Fruit fly (Drosophila melanogaster) whole organism, adult: ENCODE data around the gene CG43707.

Experiments used
- CG11617 ChIP-seq: fragments of 200-800 bp; sonication (Bioruptor generic); optimal IDR thresholded peaks from 2 replicates; lab custom pipeline; 2017; ENCODE audit warnings: mild to moderate bottlenecking, missing biosample characterization, missing genetic modification reagents, missing genetic modification characterization
- CG12768 ChIP-seq: fragments of 200-800 bp; sonication (Bioruptor generic); optimal IDR thresholded peaks from 2 replicates; lab custom pipeline; 2017; ENCODE audit warnings: missing biosample characterization, missing genetic modification characterization, mild to moderate bottlenecking, moderate library complexity, missing genetic modification reagents
- CG14711 ChIP-seq: fragments of 200-800 bp; sonication (Bioruptor generic); optimal IDR thresholded peaks from 2 replicates; lab custom pipeline; 2018; ENCODE audit warnings: missing biosample characterization, mild to moderate bottlenecking, missing genetic modification characterization, moderate library complexity
- CG1620 ChIP-seq: fragments of 200-800 bp; sonication (Bioruptor generic); optimal IDR thresholded peaks from 2 replicates; lab custom pipeline; 2016; ENCODE audit warnings: missing biosample characterization, missing genetic modification characterization
- CG33017 ChIP-seq: fragments of 200-800 bp; sonication (Bioruptor generic); optimal IDR thresholded peaks from 2 replicates; lab custom pipeline; 2018; ENCODE audit warnings: missing biosample characterization, mild to moderate bottlenecking, missing genetic modification characterization, moderate library complexity
- CG5204 ChIP-seq: fragments of 200-800 bp; sonication (Bioruptor generic); optimal IDR thresholded peaks from 2 replicates; lab custom pipeline; 2016; ENCODE audit warnings: missing biosample characterization, missing genetic modification characterization
- CG7045 ChIP-seq: fragments of 200-800 bp; sonication (Bioruptor generic); optimal IDR thresholded peaks from 2 replicates; lab custom pipeline; 2017; ENCODE audit warnings: missing biosample characterization, mild to moderate bottlenecking, missing genetic modification characterization
- CG7101 ChIP-seq: fragments of 200-800 bp; sonication (Bioruptor generic); optimal IDR thresholded peaks from 2 replicates; lab custom pipeline; 2018; ENCODE audit warnings: missing biosample characterization, mild to moderate bottlenecking, missing genetic modification characterization, moderate library complexity
- Clk ChIP-seq: fragments of 200-800 bp; sonication (Bioruptor generic); optimal IDR thresholded peaks from 2 replicates; lab custom pipeline; 2017; ENCODE audit warnings: missing biosample characterization, missing genetic modification characterization
- Crg-1 ChIP-seq: fragments of 200-800 bp; sonication (Bioruptor generic); optimal IDR thresholded peaks from 2 replicates; lab custom pipeline; 2016; ENCODE audit warnings: missing biosample characterization, missing genetic modification characterization
- Hr96 ChIP-seq: fragments of 200-800 bp; sonication (Bioruptor generic); optimal IDR thresholded peaks from 2 replicates; lab custom pipeline; 2016; ENCODE audit warnings: missing biosample characterization, missing genetic modification characterization
- Mnt ChIP-seq: fragments of 200-800 bp; sonication (Bioruptor generic); optimal IDR thresholded peaks from 2 replicates; lab custom pipeline; 2016; ENCODE audit warnings: missing biosample characterization, mild to moderate bottlenecking, missing genetic modification characterization
- bab1 ChIP-seq: fragments of 200-800 bp; sonication (Bioruptor generic); optimal IDR thresholded peaks from 3 replicates; lab custom pipeline; 2019; ENCODE audit warnings: missing biosample characterization, mild to moderate bottlenecking, missing genetic modification characterization, moderate library complexity
- cic ChIP-seq: fragments of 200-800 bp; sonication (Bioruptor generic); optimal IDR thresholded peaks from 2 replicates; lab custom pipeline; 2017; ENCODE audit warnings: missing biosample characterization, mild to moderate bottlenecking, missing genetic modification characterization, moderate library complexity
- cnc ChIP-seq, 2 experiments: fragments of >200 bp; optimal IDR thresholded peaks; 2 replicates each; lab custom pipeline; 2017
- kay ChIP-seq: fragments of 200-800 bp; sonication (Bioruptor generic); peaks from one replicate; lab custom pipeline; 2016; ENCODE audit warnings: missing biosample characterization, missing genetic modification characterization, borderline replicate concordance
- ovo ChIP-seq: fragments of 200-800 bp; sonication (Bioruptor generic); optimal IDR thresholded peaks from 2 replicates; lab custom pipeline; 2016; ENCODE audit warnings: missing biosample characterization, missing genetic modification characterization
- pad ChIP-seq: fragments of 200-800 bp; sonication (Bioruptor generic); optimal IDR thresholded peaks from 3 replicates; lab custom pipeline; 2017; ENCODE audit warnings: missing biosample characterization, missing genetic modification characterization, mild to moderate bottlenecking, moderate library complexity, missing genetic modification reagents
- tj ChIP-seq: fragments of 200-800 bp; sonication (Bioruptor generic); optimal IDR thresholded peaks from 3 replicates; lab custom pipeline; 2017; ENCODE audit warnings: missing biosample characterization, mild to moderate bottlenecking, missing genetic modification characterization, moderate library complexity
- toe ChIP-seq: fragments of 200-800 bp; sonication (Bioruptor generic); optimal IDR thresholded peaks from 2 replicates; lab custom pipeline; 2016; ENCODE audit warnings: missing biosample characterization, missing genetic modification characterization

CG43707 gene

dm6 chr2L:3788150-3788549 lies 31.1 kb downstream of the CG43707 start:
- TF ChIP-seq CG12768 (GFP tag; lab: Kevin White, UChicago): peak; percentile 2
- TF ChIP-seq Crg-1 (GFP tag; lab: Kevin White, UChicago): no peak
- TF ChIP-seq kay (GFP tag; lab: Kevin White, UChicago): peak; percentile 97

dm6 chr2L:3789290-3790067 lies 32.4 kb downstream of the CG43707 start:
- TF ChIP-seq ovo (GFP tag; lab: Kevin White, UChicago): peak; percentile 44
- no peak for TF ChIP-seq Mnt
- peak; percentile 34 for TF ChIP-seq CG7101 (tag; lab: Kevin White, UChicago)

dm6 chr2L:3791629-3792028 lies 34.6 kb downstream of the CG43707 start:
- TF ChIP-seq pad: no peak
- TF ChIP-seq CG14711: no peak
- TF ChIP-seq CG7101 (tag; lab: Kevin White, UChicago): peak; percentile 43
- no peak for TF ChIP-seq CG5204
- no peak for TF ChIP-seq Clk (GFP tag; lab: Kevin White, UChicago)
- TF ChIP-seq Crg-1 (GFP tag; lab: Kevin White, UChicago): no peak
- TF ChIP-seq toe (GFP tag; lab: Kevin White, UChicago): no peak
- peak; percentile 2 for TF ChIP-seq ovo (GFP tag; lab: Kevin White, UChicago)
- no peak for TF ChIP-seq tj
- TF ChIP-seq Mnt: no peak
- no peak for TF ChIP-seq bab1
- TF ChIP-seq CG7045 (GFP tag; lab: Kevin White, UChicago): peak; percentile 16
- peak; percentile 87 for TF ChIP-seq cic
- TF ChIP-seq kay (GFP tag; lab: Kevin White, UChicago): peak; percentile 93
- peak; percentile 47 for TF ChIP-seq CG33017 (tag; lab: Kevin White, UChicago)
- no peak for TF ChIP-seq cnc (optimal IDR thresholded peaks at IDR 0.05; lab: Kevin White, UChicago)
- TF ChIP-seq CG1620: no peak
- TF ChIP-seq CG12768 (GFP tag; lab: Kevin White, UChicago): peak; percentile 69
- TF ChIP-seq CG11617 (GFP tag; lab: Kevin White, UChicago): no peak
- TF ChIP-seq Hr96 (GFP tag; lab: Kevin White, UChicago): no peak

dm6 chr2L:3802818-3803456 lies 45.9 kb downstream of the CG43707 start:
- TF ChIP-seq pad: peak; percentile 62
- peak; percentile 81 for TF ChIP-seq CG5204
- peak; percentile 77 for TF ChIP-seq Hr96 (GFP tag; lab: Kevin White, UChicago)
- no peak for TF ChIP-seq cic
- TF ChIP-seq Clk (GFP tag; lab: Kevin White, UChicago): peak; percentile 52
- TF ChIP-seq CG7045 (GFP tag; lab: Kevin White, UChicago): peak; percentile 75
- TF ChIP-seq CG7101 (tag; lab: Kevin White, UChicago): peak; percentile 93
- peak; percentile 56 for TF ChIP-seq Mnt
- TF ChIP-seq CG12768 (GFP tag; lab: Kevin White, UChicago): peak; percentile 83
- TF ChIP-seq tj: peak; percentile 93
- TF ChIP-seq ovo (GFP tag; lab: Kevin White, UChicago): peak; percentile 71
- TF ChIP-seq CG33017 (tag; lab: Kevin White, UChicago): peak; percentile 87
- TF ChIP-seq CG11617 (GFP tag; lab: Kevin White, UChicago): peak; percentile 82
- TF ChIP-seq Crg-1 (GFP tag; lab: Kevin White, UChicago): peak; percentile 78
- peak; percentile 78 for TF ChIP-seq CG14711
- peak; percentile 65 for TF ChIP-seq CG1620
- peak; percentile 95 for TF ChIP-seq kay (GFP tag; lab: Kevin White, UChicago)
- TF ChIP-seq toe (GFP tag; lab: Kevin White, UChicago): peak; percentile 77
- no peak for TF ChIP-seq cnc (optimal IDR thresholded peaks at IDR 0.05; lab: Kevin White, UChicago)
- TF ChIP-seq bab1: peak; percentile 91

dm6 chr2L:3803466-3804143 lies 46.5 kb downstream of the CG43707 start, which contains the start of gene Reph:
TSS of gene Reph (plus strand) at chr2L:3803545.
- TF ChIP-seq Mnt: no peak
- no peak for TF ChIP-seq toe (GFP tag; lab: Kevin White, UChicago)
- TF ChIP-seq Clk (GFP tag; lab: Kevin White, UChicago): peak; percentile 45
- peak; percentile 99 for TF ChIP-seq cic
- TF ChIP-seq CG14711: peak; percentile 13
- peak; percentile 68 for TF ChIP-seq Crg-1 (GFP tag; lab: Kevin White, UChicago)
- TF ChIP-seq bab1: no peak
- TF ChIP-seq pad: peak; percentile 74
- TF ChIP-seq ovo (GFP tag; lab: Kevin White, UChicago): peak; percentile 38
- TF ChIP-seq kay (GFP tag; lab: Kevin White, UChicago): peak; percentile 32
- peak; percentile 50 for TF ChIP-seq Hr96 (GFP tag; lab: Kevin White, UChicago)
- peak; percentile 12 for TF ChIP-seq CG7101 (tag; lab: Kevin White, UChicago)
